Worm (Caenorhabditis elegans): Measurements from ENCODE around the gene lron-3.

DNA sequence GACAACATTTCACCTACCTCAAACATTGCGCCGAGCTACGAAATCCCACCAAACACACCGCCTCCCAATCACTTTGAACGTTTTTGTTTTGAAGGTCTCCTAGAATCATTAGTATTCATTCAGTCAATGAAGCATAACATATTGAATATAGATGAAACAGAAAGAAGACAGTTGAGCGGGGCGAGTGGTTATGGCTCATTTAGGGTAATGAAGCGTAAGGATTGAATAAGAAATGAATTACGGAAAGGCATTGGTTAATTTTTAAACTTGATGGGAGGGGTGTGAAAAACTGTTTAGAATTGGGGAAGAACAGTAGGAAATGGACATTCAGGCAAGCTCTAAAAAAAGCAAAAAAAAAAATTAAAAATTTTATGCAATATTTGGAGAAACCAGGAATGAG is at the start of gene lron-3:
- no peak for TF ChIP-seq chd-7 (tag; optimal IDR thresholded peaks at IDR 0.05)
- TF ChIP-seq pha-4 (tag; optimal IDR thresholded peaks at IDR 0.05): no peak
- no peak for TF ChIP-seq C06A6.2 (GFP tag; conservative IDR thresholded peaks at IDR 0.05)
- no peak for TF ChIP-seq egl-44 (GFP tag; IDR thresholded peaks at IDR 0.05)
- no peak for TF ChIP-seq nfya-1 (tag; optimal IDR thresholded peaks at IDR 0.05; ENCODE audit: borderline replicate concordance, insufficient read depth)
- TF ChIP-seq xnd-1 (tag; optimal IDR thresholded peaks at IDR 0.05): no peak
- no peak for TF ChIP-seq F37B4.10 (GFP tag; IDR thresholded peaks at IDR 0.05)

Measured in whole organism, young adult.